Fruit fly (Drosophila melanogaster): Measurements from ENCODE around the gene CG7362.

Gene CG7362

DNA sequence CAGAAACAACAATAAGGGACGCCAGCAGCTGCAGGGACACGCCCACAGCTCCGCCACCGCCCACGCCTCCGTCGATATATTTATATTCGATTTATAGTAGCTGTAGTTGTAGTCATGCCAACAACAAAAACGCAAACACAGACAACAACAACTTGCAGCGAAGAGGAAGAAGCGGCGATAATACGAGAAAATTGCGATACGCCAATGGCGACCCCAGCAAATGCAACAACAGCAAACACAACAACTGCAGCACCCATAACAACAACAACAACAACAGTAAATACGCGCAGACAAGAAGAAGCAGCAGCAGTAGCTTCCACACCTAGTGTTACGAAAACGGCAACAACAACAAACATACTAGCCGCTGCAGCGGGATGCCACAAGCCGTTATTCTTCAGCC, 12.2 kb downstream of the CG7362 start:
- TF ChIP-seq Pif1B (GFP tag; optimal IDR thresholded peaks at IDR 0.05) (no peak), Snoo (tag; optimal IDR thresholded peaks at IDR 0.05) (no peak), D1 (tag; optimal IDR thresholded peaks at IDR 0.05) (no peak), CG15710 (tag; optimal IDR thresholded peaks at IDR 0.05) (no peak), CG9948 (tag; optimal IDR thresholded peaks at IDR 0.05) (no peak), CG34367 (tag; optimal IDR thresholded peaks at IDR 0.05) (no peak), CG13204 (GFP tag; optimal IDR thresholded peaks at IDR 0.05) (peak; percentile 97), EcR (GFP tag; optimal IDR thresholded peaks at IDR 0.05) (peak; percentile 56), CG8301 (tag; optimal IDR thresholded peaks at IDR 0.05) (no peak), CG17806 (tag; optimal IDR thresholded peaks at IDR 0.05) (no peak), CG4496 (GFP tag; IDR thresholded peaks at IDR 0.05) (0 out of 3 replicates have a peak, but pooled peaks have one; percentile 22), CG8159 (tag; optimal IDR thresholded peaks at IDR 0.05) (no peak)

DNA sequence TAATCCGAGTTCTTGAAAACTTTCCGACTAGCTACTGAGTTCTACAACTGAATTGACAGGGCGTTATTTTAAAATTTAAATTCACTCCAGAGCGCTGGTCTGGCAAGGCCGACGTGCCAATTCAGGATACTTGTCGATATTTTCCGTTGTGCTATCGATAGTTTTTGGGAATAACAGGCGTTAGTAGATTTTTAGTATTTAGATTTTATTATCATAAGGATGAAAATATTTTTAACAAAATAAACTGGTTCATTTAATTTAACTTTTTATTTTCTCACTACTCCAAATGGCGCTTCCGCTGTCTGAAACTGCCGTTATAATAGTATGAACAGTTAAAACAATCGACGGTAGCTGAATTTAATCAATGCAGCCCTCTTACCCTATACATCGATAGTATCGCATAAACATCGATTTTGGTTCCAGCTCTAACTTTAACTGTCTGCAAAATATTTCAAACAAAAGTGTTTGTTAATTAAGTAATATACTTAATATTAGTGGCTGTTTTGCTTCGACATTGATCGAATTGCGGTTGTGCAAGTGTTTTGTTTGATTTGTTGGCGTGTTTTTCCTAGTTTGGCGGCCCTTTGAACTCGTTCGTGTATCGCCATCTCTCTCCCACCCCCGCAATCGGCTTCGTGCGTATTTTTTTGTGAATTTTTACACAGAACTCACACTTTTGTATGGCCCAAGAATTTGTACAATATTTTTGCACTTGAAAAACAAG, 12.9 kb downstream of the CG7362 start, which contains the start of the genes eff and jvl:
TSS of gene eff (minus strand) at position 128 of the 724 bp plus-strand sequence.
TSS of gene jvl (plus strand) at position 391 of the 724 bp plus-strand sequence.
- peak; percentile 53 for TF ChIP-seq Ets98B (GFP tag; IDR thresholded peaks at IDR 0.05)
- peak; percentile 69 for TF ChIP-seq CG4496 (GFP tag; IDR thresholded peaks at IDR 0.05)
- no peak for TF ChIP-seq CG34367 (tag; optimal IDR thresholded peaks at IDR 0.05)
- TF ChIP-seq CG15710 (tag; optimal IDR thresholded peaks at IDR 0.05): no peak
- TF ChIP-seq EcR (GFP tag; optimal IDR thresholded peaks at IDR 0.05): no peak
- TF ChIP-seq Pif1B (GFP tag; optimal IDR thresholded peaks at IDR 0.05): peak; percentile 67
- peak; percentile 48; the same call in 1 of the 3 replicates for TF ChIP-seq fd96Ca (GFP tag; IDR thresholded peaks at IDR 0.05)
- no peak for TF ChIP-seq Pif1A (GFP tag; optimal IDR thresholded peaks at IDR 0.05)
- TF ChIP-seq CG13204 (GFP tag; optimal IDR thresholded peaks at IDR 0.05): no peak

DNA sequence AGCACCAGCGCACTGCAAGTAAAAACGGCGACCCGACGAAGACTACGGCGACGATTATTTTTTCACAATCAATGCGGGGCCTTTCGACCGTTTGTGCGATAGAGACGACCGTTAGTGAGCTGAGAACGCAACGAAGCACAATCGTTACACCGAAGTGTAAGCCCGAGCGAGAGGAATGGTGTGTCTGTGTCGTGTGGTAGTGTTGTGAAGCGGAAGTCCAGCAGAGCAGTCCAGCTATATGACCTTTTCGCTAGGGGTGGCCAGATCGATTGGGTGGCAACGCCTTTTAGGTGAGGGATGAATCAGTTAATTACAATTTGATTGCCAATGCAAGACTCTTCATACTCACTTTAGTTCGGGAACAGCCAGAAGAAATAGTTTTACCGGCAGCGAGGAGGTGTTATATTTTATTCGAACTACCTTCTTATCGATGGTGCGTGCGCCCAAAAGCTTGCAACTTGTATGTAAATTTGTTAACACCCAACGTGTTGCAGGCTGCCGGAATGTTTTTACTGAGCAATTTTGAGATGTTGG, 13.5 kb downstream of the CG7362 start:
- TF ChIP-seq CG8301 (tag; optimal IDR thresholded peaks at IDR 0.05): peak; percentile 10
- no peak for TF ChIP-seq D1 (tag; optimal IDR thresholded peaks at IDR 0.05)
- no peak for TF ChIP-seq CG10348 (GFP tag; IDR thresholded peaks at IDR 0.05)
- TF ChIP-seq CG17806 (tag; optimal IDR thresholded peaks at IDR 0.05): no peak
- TF ChIP-seq Snoo (tag; optimal IDR thresholded peaks at IDR 0.05): peak; percentile 57
- TF ChIP-seq CG4496 (GFP tag; IDR thresholded peaks at IDR 0.05): peak; percentile 49; the same call in 1 of the 3 replicates
- TF ChIP-seq gl (tag; optimal IDR thresholded peaks at IDR 0.05): no peak
- peak; percentile 43 for TF ChIP-seq CG12605 (GFP tag; IDR thresholded peaks at IDR 0.05)
- peak; percentile 14 for TF ChIP-seq CG9948 (tag; optimal IDR thresholded peaks at IDR 0.05)
- peak; percentile 21 for TF ChIP-seq CG13204 (GFP tag; optimal IDR thresholded peaks at IDR 0.05)
- no peak for TF ChIP-seq rn (GFP tag; IDR thresholded peaks at IDR 0.05)
- TF ChIP-seq Pif1A (GFP tag; optimal IDR thresholded peaks at IDR 0.05): peak; percentile 44
- TF ChIP-seq CG15710 (tag; optimal IDR thresholded peaks at IDR 0.05): peak; percentile 37
- 0 out of 3 replicates have a peak, but pooled peaks have one; percentile 50 for TF ChIP-seq fd96Ca (GFP tag; IDR thresholded peaks at IDR 0.05)
- peak; percentile 13 for TF ChIP-seq CG8159 (tag; optimal IDR thresholded peaks at IDR 0.05)
- TF ChIP-seq CG34367 (tag; optimal IDR thresholded peaks at IDR 0.05): peak; percentile 12
- TF ChIP-seq CG32121 (GFP tag; IDR thresholded peaks at IDR 0.05): 0 out of 2 replicates have a peak, but pooled peaks have one; percentile 34
- TF ChIP-seq Ets98B (GFP tag; IDR thresholded peaks at IDR 0.05): peak; percentile 55
- TF ChIP-seq CG14655 (GFP tag; optimal IDR thresholded peaks at IDR 0.05): peak; percentile 41
- peak; percentile 8 for TF ChIP-seq Pif1B (GFP tag; optimal IDR thresholded peaks at IDR 0.05)
- TF ChIP-seq EcR (GFP tag; optimal IDR thresholded peaks at IDR 0.05): peak; percentile 26

DNA sequence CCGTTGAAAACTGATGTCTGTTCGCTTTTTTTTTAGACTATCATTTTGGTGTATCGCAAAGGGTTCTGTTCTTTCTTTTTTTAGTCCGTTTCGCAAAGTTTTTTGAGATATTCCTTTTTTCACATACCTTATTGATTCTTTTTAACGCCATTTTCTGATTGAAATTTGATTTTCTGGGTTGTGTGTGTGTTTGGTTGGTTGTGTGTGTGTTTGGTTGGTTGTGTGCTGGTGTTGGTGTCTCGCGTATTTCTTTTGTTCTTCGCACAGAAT, 14.1 kb downstream of the CG7362 start:
- no peak for TF ChIP-seq CG12605 (GFP tag; IDR thresholded peaks at IDR 0.05)
- TF ChIP-seq CG10348 (GFP tag; IDR thresholded peaks at IDR 0.05): no peak
- no peak for TF ChIP-seq D1 (tag; optimal IDR thresholded peaks at IDR 0.05)
- TF ChIP-seq CG9948 (tag; optimal IDR thresholded peaks at IDR 0.05): no peak
- no peak for TF ChIP-seq Ets98B (GFP tag; IDR thresholded peaks at IDR 0.05)
- no peak for TF ChIP-seq CG14655 (GFP tag; optimal IDR thresholded peaks at IDR 0.05)
- no peak for TF ChIP-seq CG8159 (tag; optimal IDR thresholded peaks at IDR 0.05)
- TF ChIP-seq CG4496 (GFP tag; IDR thresholded peaks at IDR 0.05): no peak
- TF ChIP-seq CG8301 (tag; optimal IDR thresholded peaks at IDR 0.05): no peak
- TF ChIP-seq CG34367 (tag; optimal IDR thresholded peaks at IDR 0.05): no peak

DNA sequence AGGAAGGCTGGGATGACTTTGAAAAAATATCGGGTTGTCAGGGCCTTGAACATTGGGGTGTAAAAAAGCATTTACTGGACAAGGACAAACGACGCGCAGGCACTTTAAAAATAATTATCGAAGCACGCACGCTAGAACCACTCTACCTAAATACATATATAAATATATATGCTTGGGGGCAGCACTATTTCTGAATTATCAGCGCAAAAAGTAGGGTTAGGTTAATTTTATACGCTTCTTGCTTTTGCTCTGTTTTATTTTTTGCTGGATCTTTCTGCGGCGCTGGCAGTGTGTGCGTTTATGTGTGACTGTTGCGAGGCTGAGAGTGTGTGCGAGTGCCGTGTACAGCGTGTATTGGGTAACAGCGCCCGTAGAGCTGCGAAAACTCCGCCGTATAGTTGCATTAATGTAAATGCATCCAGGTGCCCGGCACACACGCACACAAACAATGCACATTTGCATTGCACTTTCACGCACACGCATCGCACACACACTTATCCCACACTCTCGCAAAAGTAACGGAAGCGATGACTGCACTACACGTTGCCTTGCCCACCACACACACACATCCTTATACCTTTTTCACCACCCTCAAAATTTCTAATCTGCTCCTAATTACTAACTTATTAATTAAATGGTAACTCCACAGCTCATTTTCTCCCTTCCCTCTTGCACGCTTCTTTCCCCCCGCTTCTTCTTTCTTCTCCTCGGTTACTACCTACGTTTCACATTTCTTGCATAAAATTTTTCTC, 14.6 kb downstream of the CG7362 start:
- 0 out of 2 replicates have a peak, but pooled peaks have one; percentile 13 for TF ChIP-seq CG32121 (GFP tag; IDR thresholded peaks at IDR 0.05)
- TF ChIP-seq CG4496 (GFP tag; IDR thresholded peaks at IDR 0.05): peak; percentile 42; the same call in 1 of the 3 replicates
- TF ChIP-seq CG13204 (GFP tag; optimal IDR thresholded peaks at IDR 0.05): no peak

DNA sequence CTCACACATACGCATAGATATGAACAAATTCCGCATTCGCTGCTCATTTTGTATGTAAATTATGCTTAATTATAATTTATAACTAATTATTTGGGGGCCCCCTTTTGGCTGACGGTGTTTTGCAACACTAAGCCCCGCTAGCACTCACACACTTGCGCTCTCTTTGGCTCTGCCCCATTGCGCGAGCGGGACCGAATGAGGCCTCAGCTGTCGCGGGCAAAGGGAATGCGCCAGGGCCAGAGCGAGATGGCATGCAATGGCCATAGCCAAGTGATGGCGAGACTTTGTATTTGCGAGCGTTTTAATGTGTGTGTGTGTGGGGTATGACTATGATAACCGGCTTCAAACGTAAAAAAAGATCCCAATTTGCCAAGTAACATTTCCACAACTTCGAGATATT, 15.2 kb downstream of the CG7362 start:
- TF ChIP-seq D1 (tag; optimal IDR thresholded peaks at IDR 0.05) (no peak), CG8159 (tag; optimal IDR thresholded peaks at IDR 0.05) (peak; percentile 22), fd96Ca (GFP tag; IDR thresholded peaks at IDR 0.05) (peak; percentile 62; the same call in 2 of the 3 replicates), CG8301 (tag; optimal IDR thresholded peaks at IDR 0.05) (no peak), CG15710 (tag; optimal IDR thresholded peaks at IDR 0.05) (peak; percentile 19), Snoo (tag; optimal IDR thresholded peaks at IDR 0.05) (no peak), gl (tag; optimal IDR thresholded peaks at IDR 0.05) (peak; percentile 47), Ets98B (GFP tag; IDR thresholded peaks at IDR 0.05) (peak; percentile 70), CG14655 (GFP tag; optimal IDR thresholded peaks at IDR 0.05) (peak; percentile 2), CG12605 (GFP tag; IDR thresholded peaks at IDR 0.05) (peak; percentile 27; the same call in 1 of the 2 replicates), Pif1A (GFP tag; optimal IDR thresholded peaks at IDR 0.05) (no peak), CG4496 (GFP tag; IDR thresholded peaks at IDR 0.05) (peak; percentile 86), CG10348 (GFP tag; IDR thresholded peaks at IDR 0.05) (no peak), CG9948 (tag; optimal IDR thresholded peaks at IDR 0.05) (no peak), rn (GFP tag; IDR thresholded peaks at IDR 0.05) (no peak), CG32121 (GFP tag; IDR thresholded peaks at IDR 0.05) (peak; percentile 76), Pif1B (GFP tag; optimal IDR thresholded peaks at IDR 0.05) (peak; percentile 22), EcR (GFP tag; optimal IDR thresholded peaks at IDR 0.05) (peak; percentile 25), CG17806 (tag; optimal IDR thresholded peaks at IDR 0.05) (no peak), CG13204 (GFP tag; optimal IDR thresholded peaks at IDR 0.05) (peak; percentile 44), CG34367 (tag; optimal IDR thresholded peaks at IDR 0.05) (no peak)

Measured in whole organism, pupa.